Fruit fly (Drosophila melanogaster) whole organism, embryonic: ENCODE measurements around the gene Gr93a.
A peak's percentile ranks its signal among the peaks of the same experiment; 100 is the strongest.

Experiments used
- Atf-2 ChIP-seq: fragments of 200-800 bp; sonication (Bioruptor generic); optimal IDR thresholded peaks from 2 replicates; lab custom pipeline; 2016; ENCODE audit warnings: missing biosample characterization, missing genetic modification characterization
- Awh ChIP-seq: fragments of 200-800 bp; sonication (Bioruptor generic); IDR thresholded peaks from 2 replicates; pipeline ENCODE4, ENCODE4 v1.3.6; 2022; ENCODE audit warnings: missing biosample characterization, missing genetic modification characterization
- Bteb2 ChIP-seq: fragments of 200-800 bp; sonication (Bioruptor generic); optimal IDR thresholded peaks from 2 replicates; lab custom pipeline; 2016; ENCODE audit warnings: missing biosample characterization, missing genetic modification characterization
- CG1024 ChIP-seq: fragments of 200-800 bp; sonication (Bioruptor generic); IDR thresholded peaks from 2 replicates; pipeline ENCODE4 v1.3.6; 2022; ENCODE audit warnings: missing biosample characterization, missing genetic modification characterization
- CG10565 ChIP-seq: fragments of 200-800 bp; sonication (Bioruptor generic); optimal IDR thresholded peaks from 3 replicates; lab custom pipeline; 2016; ENCODE audit warnings: missing biosample characterization, mild to moderate bottlenecking, missing genetic modification characterization
- CG13624 ChIP-seq: fragments of 200-800 bp; sonication (Bioruptor generic); optimal IDR thresholded peaks from 2 replicates; lab custom pipeline; 2016; ENCODE audit warnings: missing biosample characterization, missing genetic modification characterization
- CG14014 ChIP-seq: fragments of 200-800 bp; sonication (Bioruptor generic); IDR thresholded peaks from 2 replicates; pipeline ENCODE4 v1.3.6; 2022; ENCODE audit warnings: missing biosample characterization, missing genetic modification characterization
- CG14965 ChIP-seq: fragments of 200-800 bp; sonication (Bioruptor generic); optimal IDR thresholded peaks from 2 replicates; lab custom pipeline; 2016; ENCODE audit warnings: missing biosample characterization, missing genetic modification characterization, borderline replicate concordance
- CG16863 ChIP-seq: fragments of 200-800 bp; sonication (Bioruptor generic); optimal IDR thresholded peaks from 3 replicates; lab custom pipeline; 2016; ENCODE audit warnings: missing biosample characterization, missing genetic modification characterization
- CG17359 ChIP-seq: fragments of 200-800 bp; sonication (Bioruptor generic); optimal IDR thresholded peaks from 3 replicates; lab custom pipeline; 2018; ENCODE audit warnings: missing biosample characterization, mild to moderate bottlenecking, missing genetic modification characterization, moderate library complexity
- CG18599 ChIP-seq: fragments of 200-800 bp; sonication (Bioruptor generic); optimal IDR thresholded peaks from 3 replicates; lab custom pipeline; 2017; ENCODE audit warnings: missing biosample characterization, missing genetic modification characterization, mild to moderate bottlenecking, moderate library complexity, missing genetic modification reagents
- CG2120 ChIP-seq: fragments of 200-800 bp; sonication (Bioruptor generic); optimal IDR thresholded peaks from 3 replicates; lab custom pipeline; 2016; ENCODE audit warnings: missing biosample characterization, missing genetic modification characterization
- CG2199 ChIP-seq: fragments of 200-800 bp; sonication (Bioruptor generic); IDR thresholded peaks from 3 replicates; pipeline ENCODE4 v1.3.6; 2022; ENCODE audit warnings: missing biosample characterization, missing genetic modification characterization
- CG3065 ChIP-seq: fragments of 200-800 bp; sonication (Bioruptor generic); optimal IDR thresholded peaks from 2 replicates; lab custom pipeline; 2016; ENCODE audit warnings: missing biosample characterization, missing genetic modification characterization
- CG31365 ChIP-seq: fragments of 200-800 bp; sonication (Bioruptor generic); optimal IDR thresholded peaks from 2 replicates; lab custom pipeline; 2018; ENCODE audit warnings: missing biosample characterization, mild to moderate bottlenecking, missing genetic modification characterization
- CG31388 ChIP-seq: fragments of 200-800 bp; sonication (Bioruptor generic); optimal IDR thresholded peaks from 2 replicates; lab custom pipeline; 2016; ENCODE audit warnings: missing biosample characterization, missing genetic modification characterization
- CG33213 ChIP-seq: fragments of 200-800 bp; sonication (Bioruptor generic); optimal IDR thresholded peaks from 3 replicates; lab custom pipeline; 2016; ENCODE audit warnings: missing biosample characterization, missing genetic modification characterization
- CG4617 ChIP-seq: fragments of 200-800 bp; sonication (Bioruptor generic); optimal IDR thresholded peaks from 3 replicates; lab custom pipeline; 2016; ENCODE audit warnings: missing biosample characterization, missing genetic modification characterization, borderline replicate concordance
- CG7745 ChIP-seq: fragments of 200-800 bp; sonication (Bioruptor generic); optimal IDR thresholded peaks from 2 replicates; lab custom pipeline; 2018; ENCODE audit warnings: missing biosample characterization, mild to moderate bottlenecking, missing genetic modification characterization, moderate library complexity
- CG7786 ChIP-seq: fragments of 200-800 bp; sonication (Bioruptor generic); optimal IDR thresholded peaks from 2 replicates; lab custom pipeline; 2016; ENCODE audit warnings: missing biosample characterization, missing genetic modification characterization
- CG7963 ChIP-seq: fragments of 200-800 bp; sonication (Bioruptor generic); IDR thresholded peaks from 3 replicates; pipeline ENCODE4 v1.3.6; 2022; ENCODE audit warnings: missing biosample characterization, missing genetic modification characterization; ENCODE audit not compliant: partially characterized antibody
- CG8089 ChIP-seq: fragments of 200-800 bp; sonication (Bioruptor generic); optimal IDR thresholded peaks from 3 replicates; lab custom pipeline; 2016; ENCODE audit warnings: missing biosample characterization, missing genetic modification characterization
- CG9727 ChIP-seq: fragments of 200-800 bp; sonication (Bioruptor generic); optimal IDR thresholded peaks from 3 replicates; lab custom pipeline; 2017; ENCODE audit warnings: missing biosample characterization, mild to moderate bottlenecking, missing genetic modification characterization
- Dek ChIP-seq: fragments of 200-800 bp; sonication (Bioruptor generic); optimal IDR thresholded peaks from 3 replicates; lab custom pipeline; 2019; ENCODE audit warnings: missing biosample characterization, mild to moderate bottlenecking, missing genetic modification characterization, moderate library complexity
- Dip3 ChIP-seq: fragments of 200-800 bp; sonication (Bioruptor generic); optimal IDR thresholded peaks from 3 replicates; lab custom pipeline; 2016; ENCODE audit warnings: missing biosample characterization, missing genetic modification characterization
- Dll ChIP-seq: fragments of 200-800 bp; sonication (Bioruptor generic); IDR thresholded peaks from 4 replicates; pipeline ENCODE4 v1.3.6; 2022; ENCODE audit warnings: missing biosample characterization, missing genetic modification characterization; ENCODE audit not compliant: partially characterized antibody
- E2f2 ChIP-seq: fragments of 200-800 bp; sonication (Bioruptor generic); IDR thresholded peaks from 2 replicates; pipeline ENCODE4 v1.3.6; 2022; ENCODE audit warnings: missing biosample characterization, missing genetic modification characterization
- H15 ChIP-seq: fragments of 200-800 bp; sonication (Bioruptor generic); IDR thresholded peaks from 3 replicates; pipeline ENCODE4 v1.3.6; 2022; ENCODE audit warnings: missing biosample characterization, missing genetic modification characterization
- HHEX ChIP-seq: fragments of 200-800 bp; sonication (Bioruptor generic); optimal IDR thresholded peaks from 3 replicates; lab custom pipeline; 2017; ENCODE audit warnings: missing biosample characterization, mild to moderate bottlenecking, missing genetic modification characterization, missing genetic modification reagents
- Hsf ChIP-seq: fragments of 200-800 bp; sonication (Bioruptor generic); optimal IDR thresholded peaks from 3 replicates; lab custom pipeline; 2016; ENCODE audit warnings: missing biosample characterization, missing genetic modification characterization
- MESR4 ChIP-seq: fragments of 200-800 bp; sonication (Bioruptor generic); optimal IDR thresholded peaks from 2 replicates; lab custom pipeline; 2018; ENCODE audit warnings: missing biosample characterization, mild to moderate bottlenecking, missing genetic modification characterization, moderate library complexity
- Opbp ChIP-seq: fragments of 200-800 bp; sonication (Bioruptor generic); IDR thresholded peaks from 3 replicates; pipeline ENCODE4 v1.3.6; 2022; ENCODE audit warnings: missing biosample characterization, missing genetic modification characterization; ENCODE audit not compliant: partially characterized antibody
- Scr ChIP-seq: fragments of 200-800 bp; sonication (Bioruptor generic); IDR thresholded peaks from 2 replicates; pipeline ENCODE4 v1.3.6; 2022; ENCODE audit warnings: missing biosample characterization, missing genetic modification characterization; ENCODE audit not compliant: partially characterized antibody
- Sox100B ChIP-seq: fragments of 200-800 bp; sonication (Bioruptor generic); optimal IDR thresholded peaks from 3 replicates; lab custom pipeline; 2018; ENCODE audit warnings: missing biosample characterization, mild to moderate bottlenecking, missing genetic modification characterization
- Trl ChIP-seq, 3 experiments: fragments of >200 bp in 2 of 3; fragments of 200-800 bp in 1 of 3; sonication (Bioruptor generic) in 1 of 3; optimal IDR thresholded peaks; 2 replicates in 1 of 3; 3 replicates in 2 of 3; lab custom pipeline; 2016 to 2017; ENCODE audit warnings: missing biosample characterization in 1 of 3, missing genetic modification characterization in 1 of 3
- az2 ChIP-seq: fragments of 200-800 bp; sonication (Bioruptor generic); optimal IDR thresholded peaks from 3 replicates; lab custom pipeline; 2016; ENCODE audit warnings: missing biosample characterization, missing genetic modification characterization
- bbx ChIP-seq: fragments of 200-800 bp; sonication (Bioruptor generic); IDR thresholded peaks from 2 replicates; pipeline ENCODE4 v1.3.6; 2022; ENCODE audit warnings: missing biosample characterization, missing genetic modification characterization; ENCODE audit not compliant: partially characterized antibody
- bigmax ChIP-seq: fragments of 200-800 bp; sonication (Bioruptor generic); optimal IDR thresholded peaks from 2 replicates; lab custom pipeline; 2018; ENCODE audit warnings: missing biosample characterization, mild to moderate bottlenecking, missing genetic modification characterization
- dan ChIP-seq: fragments of 200-800 bp; sonication (Bioruptor generic); IDR thresholded peaks from 2 replicates; pipeline ENCODE4 v1.3.6; 2022; ENCODE audit warnings: missing biosample characterization, missing genetic modification characterization
- dmrt11E ChIP-seq: fragments of 200-800 bp; sonication (Bioruptor generic); optimal IDR thresholded peaks from 3 replicates; lab custom pipeline; 2018; ENCODE audit warnings: missing biosample characterization, mild to moderate bottlenecking, missing genetic modification characterization, moderate library complexity
- ham ChIP-seq: fragments of 200-800 bp; sonication (Bioruptor generic); IDR thresholded peaks from 2 replicates; pipeline ENCODE4 v1.3.6; 2022; ENCODE audit warnings: missing biosample characterization, missing genetic modification characterization
- ken ChIP-seq: fragments of 200-800 bp; sonication (Bioruptor generic); IDR thresholded peaks from 3 replicates; pipeline ENCODE4 v1.3.6; 2022; ENCODE audit warnings: missing biosample characterization, missing genetic modification characterization
- oc ChIP-seq: fragments of 200-800 bp; sonication (Bioruptor generic); optimal IDR thresholded peaks from 2 replicates; lab custom pipeline; 2018; ENCODE audit warnings: missing biosample characterization, mild to moderate bottlenecking, missing genetic modification characterization, moderate library complexity
- run ChIP-seq: fragments of 200-800 bp; sonication (Bioruptor generic); optimal IDR thresholded peaks from 3 replicates; lab custom pipeline; 2018; ENCODE audit warnings: missing biosample characterization, mild to moderate bottlenecking, missing genetic modification characterization
- seq ChIP-seq: fragments of 200-800 bp; sonication (Bioruptor generic); IDR thresholded peaks from 2 replicates; pipeline ENCODE4 v1.3.6; 2022; ENCODE audit warnings: missing biosample characterization, missing genetic modification characterization
- slou ChIP-seq: fragments of 200-800 bp; sonication (Bioruptor generic); optimal IDR thresholded peaks from 3 replicates; lab custom pipeline; 2016; ENCODE audit warnings: missing biosample characterization, missing genetic modification characterization
- sug ChIP-seq: fragments of 200-800 bp; optimal IDR thresholded peaks from 2 replicates; lab custom pipeline; 2019; ENCODE audit warnings: missing biosample characterization, mild to moderate bottlenecking, missing genetic modification characterization, moderate library complexity
- tll ChIP-seq, 2 experiments: fragments of 200-800 bp in 1 of 2; fragments of >200 bp in 1 of 2; sonication (Bioruptor generic) in 1 of 2; optimal IDR thresholded peaks; 2 replicates each; lab custom pipeline; 2017 to 2019; ENCODE audit warnings: missing biosample characterization in 2 of 2, missing genetic modification characterization in 2 of 2, mild to moderate bottlenecking in 1 of 2, moderate library complexity in 1 of 2
- unpg ChIP-seq: fragments of 200-800 bp; sonication (Bioruptor generic); optimal IDR thresholded peaks from 3 replicates; lab custom pipeline; 2018; ENCODE audit warnings: missing biosample characterization, mild to moderate bottlenecking, missing genetic modification characterization, moderate library complexity
- z ChIP-seq: fragments of 200-800 bp; sonication (Bioruptor generic); IDR thresholded peaks from 3 replicates; pipeline ENCODE4 v1.3.6; 2022; ENCODE audit warnings: missing biosample characterization, missing genetic modification characterization

The Gr93a gene

dm6 chr3R:21848987-21849442, 16.7 kb downstream of the Gr93a start (continued):
- TF ChIP-seq oc (tag; lab: Kevin White, UChicago) (no peak), Trl (optimal IDR thresholded peaks at IDR 0.05; lab: Kevin White, UChicago) (no peak), Trl (GFP tag; optimal IDR thresholded peaks at IDR 0.05; lab: Kevin White, UChicago) (peak; percentile 66), Atf-2 (peak; percentile 51), Dip3 (GFP tag; lab: Kevin White, UChicago) (peak; percentile 32), sug (peak; percentile 10), Dll (GFP tag; lab: Robert Waterston, UW) (no peak), az2 (GFP tag; lab: Kevin White, UChicago) (peak; percentile 75), CG1024 (GFP tag; lab: Robert Waterston, UW) (no peak), Sox100B (GFP tag; lab: Kevin White, UChicago) (peak; percentile 87), Scr (GFP tag; lab: Robert Waterston, UW) (no peak), CG17359 (tag; lab: Kevin White, UChicago) (peak; percentile 67), MESR4 (no peak), Dek (tag; lab: Kevin White, UChicago) (peak; percentile 15), Bteb2 (GFP tag; lab: Kevin White, UChicago) (peak; percentile 14), ken (GFP tag; lab: Robert Waterston, UW) (no peak), CG9727 (GFP tag; lab: Kevin White, UChicago) (peak; percentile 92), slou (GFP tag; lab: Kevin White, UChicago) (peak; percentile 52), Awh (GFP tag; lab: Robert Waterston, UW) (no peak), H15 (GFP tag; lab: Robert Waterston, UW) (peak; percentile 38; the same call in 1 of the 3 replicates), CG10565 (GFP tag; lab: Kevin White, UChicago) (no peak), tll (GFP tag; optimal IDR thresholded peaks at IDR 0.05; lab: Kevin White, UChicago) (no peak), CG18599 (GFP tag; lab: Kevin White, UChicago) (peak; percentile 56), z (GFP tag; lab: Robert Waterston, UW) (no peak), CG3065 (GFP tag; lab: Kevin White, UChicago) (peak; percentile 30), dan (GFP tag; lab: Robert Waterston, UW) (no peak), CG14965 (peak; percentile 1), CG7786 (GFP tag; lab: Kevin White, UChicago) (peak; percentile 42), CG8089 (GFP tag; lab: Kevin White, UChicago) (peak; percentile 26), CG2199 (no peak), CG4617 (GFP tag; lab: Kevin White, UChicago) (peak; percentile 4), E2f2 (GFP tag; lab: Robert Waterston, UW) (no peak), ham (GFP tag; lab: Robert Waterston, UW) (no peak), HHEX (GFP tag; lab: Kevin White, UChicago) (peak; percentile 69), CG31365 (tag; lab: Kevin White, UChicago) (no peak), Hsf (GFP tag; lab: Kevin White, UChicago) (peak; percentile 73), unpg (GFP tag; lab: Kevin White, UChicago) (peak; percentile 72), CG16863 (peak; percentile 67), CG13624 (GFP tag; lab: Kevin White, UChicago) (no peak), CG2120 (GFP tag; lab: Kevin White, UChicago) (peak; percentile 44), run (tag; lab: Kevin White, UChicago) (peak; percentile 0), dmrt11E (peak; percentile 82), bbx (no peak), CG33213 (GFP tag; lab: Kevin White, UChicago) (peak; percentile 55), Opbp (GFP tag; lab: Robert Waterston, UW) (no peak), CG14014 (GFP tag; lab: Robert Waterston, UW) (no peak; the same call in 1 of the 2 replicates), seq (GFP tag; lab: Robert Waterston, UW) (0 out of 2 replicates have a peak, but pooled peaks have one; percentile 38), CG31388 (GFP tag; lab: Kevin White, UChicago) (no peak), CG7963 (GFP tag; lab: Robert Waterston, UW) (no peak), CG7745 (tag; lab: Kevin White, UChicago) (no peak), bigmax (GFP tag; lab: Kevin White, UChicago) (no peak)
